Worm (Caenorhabditis elegans) whole organism, L1 larva: ENCODE measurements around the gene abf-6.

ENCODE experiments used
- C16A3.4 ChIP-seq: fragments of 150-350 bp; optimal IDR thresholded peaks from 2 replicates; lab custom pipeline; 2014; ENCODE audit warnings: missing biosample characterization, missing genetic modification characterization
- C34B4.2 ChIP-seq: sonication (generic microtip); optimal IDR thresholded peaks from 2 replicates; lab custom pipeline; 2017; ENCODE audit warnings: mild to moderate bottlenecking, missing genetic modification characterization, missing compliant biosample characterization
- F16B12.6 ChIP-seq: fragments of 150-350 bp; optimal IDR thresholded peaks from 2 replicates; lab custom pipeline; 2014; ENCODE audit warnings: missing biosample characterization, missing genetic modification characterization
- Y116A8C.19 ChIP-seq: sonication (generic microtip); optimal IDR thresholded peaks from 2 replicates; lab custom pipeline; 2016; ENCODE audit warnings: missing compliant biosample characterization, missing genetic modification characterization, borderline replicate concordance
- aly-2 ChIP-seq: fragments of 150-350 bp; optimal IDR thresholded peaks from 2 replicates; lab custom pipeline; 2014; ENCODE audit warnings: missing biosample characterization, missing genetic modification characterization
- ama-1 ChIP-seq: fragments of 150-350 bp; optimal IDR thresholded peaks from 2 replicates; lab custom pipeline; 2014
- blmp-1 ChIP-seq: fragments of 150-350 bp; optimal IDR thresholded peaks from 2 replicates; lab custom pipeline; 2014; ENCODE audit warnings: missing biosample characterization, missing genetic modification characterization
- ces-1 ChIP-seq: fragments of 150-350 bp; optimal IDR thresholded peaks from 2 replicates; lab custom pipeline; 2014; ENCODE audit warnings: missing biosample characterization, missing genetic modification reagents, missing genetic modification characterization
- efl-1 ChIP-seq, 4 experiments: fragments of 150-350 bp; optimal IDR thresholded peaks in 3 of 4; peaks in 1 of 4; 1 replicate in 1 of 4; 2 replicates in 3 of 4; lab custom pipeline; 2014; ENCODE audit warnings: missing biosample characterization in 2 of 4, missing genetic modification characterization in 2 of 4, missing genetic modification reagents in 2 of 4
- efl-3 ChIP-seq: fragments of 200-800 bp; sonication (Bioruptor generic); optimal IDR thresholded peaks from 2 replicates; lab custom pipeline; 2018; ENCODE audit warnings: mild to moderate bottlenecking, missing genetic modification characterization, missing compliant biosample characterization
- elt-2 ChIP-seq: sonication (generic microtip); optimal IDR thresholded peaks from 2 replicates; lab custom pipeline; 2016; ENCODE audit warnings: missing genetic modification characterization, mild to moderate bottlenecking, inconsistent platforms, missing compliant biosample characterization, missing genetic modification reagents
- elt-3 ChIP-seq, 6 experiments: fragments of 150-350 bp in 1 of 6; sonication (generic microtip); optimal IDR thresholded peaks; 2 replicates each; lab custom pipeline; 2017 to 2018; ENCODE audit warnings: missing biosample characterization in 6 of 6, missing genetic modification characterization in 6 of 6, inconsistent platforms in 1 of 6
- ets-5 ChIP-seq: fragments of 200-800 bp; sonication (Bioruptor generic); IDR thresholded peaks from 2 replicates; pipeline ENCODE4 v1.3.6; 2022; ENCODE audit warnings: missing genetic modification characterization, missing compliant biosample characterization
- fkh-10 ChIP-seq: sonication (generic microtip); optimal IDR thresholded peaks from 2 replicates; lab custom pipeline; 2017; ENCODE audit warnings: missing biosample characterization, missing genetic modification reagents, missing genetic modification characterization
- fkh-4 ChIP-seq: sonication (generic microtip); optimal IDR thresholded peaks from 2 replicates; lab custom pipeline; 2016; ENCODE audit warnings: missing compliant biosample characterization, missing genetic modification characterization, borderline replicate concordance
- fos-1 ChIP-seq: fragments of 150-350 bp; optimal IDR thresholded peaks from 2 replicates; lab custom pipeline; 2014; ENCODE audit warnings: missing biosample characterization, missing genetic modification characterization
- hpl-2 ChIP-seq: fragments of 150-350 bp; optimal IDR thresholded peaks from 2 replicates; lab custom pipeline; 2014; ENCODE audit warnings: missing biosample characterization, missing genetic modification reagents, missing genetic modification characterization
- irx-1 ChIP-seq: sonication (generic microtip); optimal IDR thresholded peaks from 2 replicates; lab custom pipeline; 2016; ENCODE audit warnings: missing genetic modification characterization, missing compliant biosample characterization
- lin-13 ChIP-seq: fragments of 150-350 bp; optimal IDR thresholded peaks from 2 replicates; lab custom pipeline; 2014; ENCODE audit warnings: missing biosample characterization, missing genetic modification reagents, missing genetic modification characterization
- lin-14 ChIP-seq: fragments of 200-800 bp; sonication (Bioruptor generic); optimal IDR thresholded peaks from 2 replicates; lab custom pipeline; 2018; ENCODE audit warnings: mild to moderate bottlenecking, missing genetic modification characterization, moderate library complexity, missing compliant biosample characterization
- lin-35 ChIP-seq, 2 experiments: fragments of 150-350 bp; optimal IDR thresholded peaks; 2 replicates each; lab custom pipeline; 2014; ENCODE audit warnings: missing biosample characterization in 2 of 2, missing genetic modification characterization in 2 of 2, missing genetic modification reagents in 2 of 2
- lir-3 ChIP-seq: sonication (generic microtip); optimal IDR thresholded peaks from 2 replicates; lab custom pipeline; 2016; ENCODE audit warnings: mild to moderate bottlenecking, missing genetic modification characterization, moderate library complexity, missing compliant biosample characterization; ENCODE audit not compliant: poor library complexity
- mab-9 ChIP-seq: fragments of 200-800 bp; sonication (Bioruptor generic); IDR thresholded peaks from 2 replicates; pipeline ENCODE4 v1.3.6; 2022; ENCODE audit warnings: missing genetic modification reagents, missing genetic modification characterization, missing compliant biosample characterization
- mdl-1 ChIP-seq, 2 experiments: fragments of 150-350 bp; optimal IDR thresholded peaks; 2 replicates each; lab custom pipeline; 2014 to 2017; ENCODE audit warnings: missing biosample characterization in 2 of 2, missing genetic modification characterization in 2 of 2, inconsistent platforms in 1 of 2
- mep-1 ChIP-seq: fragments of 150-350 bp; optimal IDR thresholded peaks from 2 replicates; lab custom pipeline; 2014; ENCODE audit warnings: missing biosample characterization, missing genetic modification characterization
- nhr-11 ChIP-seq: fragments of 150-350 bp; optimal IDR thresholded peaks from 2 replicates; lab custom pipeline; 2014; ENCODE audit warnings: missing biosample characterization, missing genetic modification characterization
- nhr-19 ChIP-seq: fragments of 200-800 bp; sonication (Bioruptor generic); conservative IDR thresholded peaks from 2 replicates; pipeline ENCODE4 v1.3.6; 2022; ENCODE audit warnings: missing genetic modification characterization, missing compliant biosample characterization
- nhr-20 ChIP-seq: sonication (generic microtip); optimal IDR thresholded peaks from 2 replicates; lab custom pipeline; 2016; ENCODE audit warnings: mild to moderate bottlenecking, missing genetic modification characterization, missing compliant biosample characterization
- nhr-237 ChIP-seq: fragments of 150-350 bp; optimal IDR thresholded peaks from 2 replicates; lab custom pipeline; 2014; ENCODE audit warnings: missing biosample characterization, missing genetic modification characterization
- nhr-47 ChIP-seq: sonication (generic microtip); optimal IDR thresholded peaks from 2 replicates; lab custom pipeline; 2016; ENCODE audit warnings: mild to moderate bottlenecking, missing genetic modification characterization, moderate library complexity, missing compliant biosample characterization
- nhr-77 ChIP-seq: fragments of 150-350 bp; optimal IDR thresholded peaks from 2 replicates; lab custom pipeline; 2014; ENCODE audit warnings: missing biosample characterization, missing genetic modification characterization
- nhr-84 ChIP-seq: sonication (generic microtip); optimal IDR thresholded peaks from 2 replicates; lab custom pipeline; 2017; ENCODE audit warnings: missing biosample characterization, missing genetic modification characterization
- nhr-85 ChIP-seq: sonication (generic microtip); peaks from one replicate; lab custom pipeline; 2016; ENCODE audit warnings: missing genetic modification characterization, inconsistent platforms, missing compliant biosample characterization
- pax-3 ChIP-seq: fragments of 200-800 bp; sonication (Bioruptor generic); optimal IDR thresholded peaks from 2 replicates; lab custom pipeline; 2018; ENCODE audit warnings: mild to moderate bottlenecking, missing genetic modification characterization, moderate library complexity, missing compliant biosample characterization
- pqm-1 ChIP-seq: sonication (generic microtip); optimal IDR thresholded peaks from 3 replicates; lab custom pipeline; 2017; ENCODE audit warnings: missing biosample characterization, missing genetic modification characterization
- snpc-4 ChIP-seq: fragments of 150-350 bp; optimal IDR thresholded peaks from 2 replicates; lab custom pipeline; 2014; ENCODE audit warnings: missing biosample characterization, missing genetic modification characterization
- snu-23 ChIP-seq: sonication (generic microtip); optimal IDR thresholded peaks from 2 replicates; lab custom pipeline; 2016; ENCODE audit warnings: missing genetic modification characterization, missing compliant biosample characterization
- sptf-1 ChIP-seq: fragments of 150-350 bp; optimal IDR thresholded peaks from 2 replicates; lab custom pipeline; 2014; ENCODE audit warnings: missing biosample characterization, missing genetic modification characterization
- sup-37 ChIP-seq: fragments of 200-800 bp; sonication (Bioruptor generic); optimal IDR thresholded peaks from 2 replicates; lab custom pipeline; 2018; ENCODE audit warnings: mild to moderate bottlenecking, missing genetic modification characterization, missing compliant biosample characterization
- tbx-2 ChIP-seq: sonication (generic microtip); optimal IDR thresholded peaks from 2 replicates; lab custom pipeline; 2016; ENCODE audit warnings: missing genetic modification characterization, missing compliant biosample characterization
- tlp-1 ChIP-seq: fragments of 150-350 bp; optimal IDR thresholded peaks from 2 replicates; lab custom pipeline; 2014; ENCODE audit warnings: missing biosample characterization, missing genetic modification characterization
- unc-62 ChIP-seq: fragments of 150-350 bp; optimal IDR thresholded peaks from 2 replicates; lab custom pipeline; 2014; ENCODE audit warnings: missing biosample characterization, missing genetic modification reagents, missing genetic modification characterization
- ztf-4 ChIP-seq: fragments of 150-350 bp; optimal IDR thresholded peaks from 2 replicates; lab custom pipeline; 2014; ENCODE audit warnings: missing biosample characterization, missing genetic modification characterization

abf-6 gene

DNA sequence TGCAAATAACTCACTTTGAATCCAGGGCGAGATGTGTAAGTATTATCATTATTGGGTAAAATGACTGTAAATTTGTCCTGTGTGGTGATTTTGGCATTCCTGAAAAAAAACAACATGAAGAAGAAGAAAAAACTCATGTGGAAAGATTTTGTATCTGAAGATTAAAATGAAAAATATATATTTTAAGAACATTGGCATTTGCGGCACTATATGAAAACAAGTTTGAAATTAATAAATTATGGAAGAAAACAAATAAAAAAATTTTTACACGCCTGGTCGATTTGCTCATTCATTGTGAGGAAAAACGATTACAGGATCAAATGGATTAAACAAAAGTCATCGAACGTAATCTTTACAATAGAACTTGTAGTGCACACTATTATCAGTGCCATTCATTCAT is 24.2 kb upstream of the abf-6 start, which contains the start of gene ilc-17.1:
Gene ilc-17.1, minus strand, starts transcription at position 101 of the 400 bp plus-strand sequence.
- TF ChIP-seq Y116A8C.19 (tag; lab: Kevin White, UChicago) = no peak
- no peak for TF ChIP-seq ets-5 (GFP tag; lab: Robert Waterston, UW)
- no peak for TF ChIP-seq lir-3
- no peak for TF ChIP-seq snpc-4 (tag; lab: Kevin White, UChicago)
- no peak for TF ChIP-seq snu-23 (GFP tag; lab: Kevin White, UChicago)
- no peak for TF ChIP-seq irx-1 (tag; lab: Kevin White, UChicago)
- no peak for TF ChIP-seq efl-3 (GFP tag; lab: Kevin White, UChicago)

DNA sequence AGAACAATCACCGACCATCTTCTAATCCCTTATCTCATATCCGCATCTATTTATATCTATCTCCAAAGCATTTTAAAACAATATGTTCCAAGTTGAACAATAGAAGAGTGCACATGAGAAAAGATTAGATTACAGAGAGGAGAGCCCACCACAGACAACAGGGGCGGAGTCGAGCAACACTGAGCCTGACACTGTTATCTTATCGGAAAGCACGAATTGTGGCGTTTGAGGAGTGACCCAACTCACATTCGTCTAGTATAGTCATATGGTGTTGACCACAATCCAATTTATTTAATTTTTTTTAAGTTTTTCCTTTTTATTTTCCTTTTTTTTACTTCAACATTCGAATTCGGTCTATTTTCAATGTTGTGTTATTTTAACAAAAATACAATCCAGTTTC is 13.2 kb upstream of the abf-6 start:
- TF ChIP-seq elt-2 (tag; lab: Kevin White, UChicago) = peak; percentile 80
- no peak for TF ChIP-seq F16B12.6 (tag; lab: Kevin White, UChicago)

ce11 chrX:12781712-12782444 is 12.0 kb upstream of the abf-6 start, which contains the start of gene alh-13:
Gene alh-13 (plus strand): TSS chrX:12782394.
- peak; percentile 31 for TF ChIP-seq nhr-19
- no peak for TF ChIP-seq fos-1 (tag; lab: Kevin White, UChicago)
- no peak for TF ChIP-seq ztf-4 (tag; lab: Kevin White, UChicago)
- TF ChIP-seq F16B12.6 (tag; lab: Kevin White, UChicago) = no peak
- TF ChIP-seq nhr-237 (tag; lab: Kevin White, UChicago) = no peak
- TF ChIP-seq tlp-1 (tag; lab: Kevin White, UChicago) = no peak
- no peak for TF ChIP-seq fkh-4 (tag; lab: Kevin White, UChicago)
- no peak for TF ChIP-seq efl-1 (optimal IDR thresholded peaks at IDR 0.05; lab: Kevin White, UChicago)
- peak in 1 of 2 experiments; percentile 10 for TF ChIP-seq efl-1 (GFP tag; optimal IDR thresholded peaks at IDR 0.05 in 1 of 2; lab: Kevin White, UChicago)
- TF ChIP-seq ama-1 (lab: Kevin White, UChicago) = no peak
- TF ChIP-seq nhr-77 (tag; lab: Kevin White, UChicago) = no peak
- TF ChIP-seq elt-3 (tag; optimal IDR thresholded peaks at IDR 0.05; lab: Kevin White, UChicago) = peak in 1 of 6 experiments; percentile 58
- TF ChIP-seq lin-13 (GFP tag; lab: Kevin White, UChicago) = no peak
- TF ChIP-seq nhr-85 (tag; lab: Kevin White, UChicago) = peak; percentile 45
- TF ChIP-seq sup-37 (GFP tag; lab: Kevin White, UChicago) = no peak
- TF ChIP-seq tbx-2 (tag; lab: Kevin White, UChicago) = no peak
- peak; percentile 72 for TF ChIP-seq blmp-1 (tag; lab: Kevin White, UChicago)
- no peak for TF ChIP-seq sptf-1 (tag; lab: Kevin White, UChicago)
- no peak for TF ChIP-seq C16A3.4 (tag; lab: Kevin White, UChicago)
- TF ChIP-seq elt-2 (tag; lab: Kevin White, UChicago) = peak; percentile 28
- TF ChIP-seq mdl-1 (tag; optimal IDR thresholded peaks at IDR 0.05; lab: Kevin White, UChicago) = peak in 1 of 2 experiments; percentile 28
- no peak for TF ChIP-seq fkh-10
- TF ChIP-seq unc-62 = no peak
- TF ChIP-seq nhr-11 (tag; lab: Kevin White, UChicago) = no peak
- no peak for TF ChIP-seq efl-3 (GFP tag; lab: Kevin White, UChicago)
- TF ChIP-seq C34B4.2 (tag; lab: Kevin White, UChicago) = no peak
- TF ChIP-seq mab-9 = no peak
- TF ChIP-seq nhr-20 (tag; lab: Kevin White, UChicago) = peak; percentile 17
- no peak for TF ChIP-seq pqm-1 (tag; lab: Kevin White, UChicago)
- TF ChIP-seq snu-23 (GFP tag; lab: Kevin White, UChicago) = no peak
- no peak for TF ChIP-seq pax-3 (tag; lab: Kevin White, UChicago)
- TF ChIP-seq, all 84 proteins: peak for 8

DNA sequence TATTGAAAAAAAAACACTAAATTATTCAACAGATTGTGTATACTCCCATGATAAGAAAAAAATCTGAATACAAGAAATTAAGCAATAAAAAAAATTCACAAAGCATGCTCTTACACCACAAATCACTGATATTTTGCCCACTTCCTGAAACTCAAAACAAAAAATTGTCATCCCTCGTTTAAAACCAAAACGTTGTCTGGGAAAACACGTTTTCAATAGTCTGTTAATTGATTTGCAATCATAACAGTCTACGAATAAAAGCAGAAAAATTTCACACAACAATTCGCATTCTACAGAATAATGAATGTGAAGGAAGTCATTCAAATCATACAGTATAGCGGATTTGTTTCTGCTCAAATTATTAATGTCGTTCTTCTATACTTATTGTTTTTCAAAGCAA is 6.3 kb upstream of the abf-6 start, which contains the start of gene str-124:
Gene str-124, plus strand, starts transcription at position 301 of the 400 bp plus-strand sequence.
- TF ChIP-seq C34B4.2 (tag; lab: Kevin White, UChicago) (no peak), unc-62 (no peak), ces-1 (no peak), elt-2 (tag; lab: Kevin White, UChicago) (no peak), nhr-47 (tag; lab: Kevin White, UChicago) (no peak), elt-3 (tag; optimal IDR thresholded peaks at IDR 0.05; lab: Kevin White, UChicago) (no peak), lin-35 (GFP tag; optimal IDR thresholded peaks at IDR 0.05; lab: Kevin White, UChicago) (no peak), tlp-1 (tag; lab: Kevin White, UChicago) (no peak), nhr-85 (tag; lab: Kevin White, UChicago) (no peak), nhr-84 (tag; lab: Kevin White, UChicago) (no peak), aly-2 (tag; lab: Kevin White, UChicago) (no peak), lin-14 (GFP tag; lab: Kevin White, UChicago) (no peak), ama-1 (lab: Kevin White, UChicago) (no peak), hpl-2 (GFP tag; lab: Kevin White, UChicago) (no peak), nhr-237 (tag; lab: Kevin White, UChicago) (no peak), mep-1 (no peak)
